Worm (Caenorhabditis elegans) whole organism, L1 larva: ENCODE measurements around the gene ZC416.2.

Experiments
- ama-1 ChIP-seq: fragments of 150-350 bp; optimal IDR thresholded peaks from 2 replicates; lab custom pipeline; 2014
- ceh-82 ChIP-seq, 3 experiments: fragments of 150-350 bp in 1 of 3; sonication (generic microtip) in 2 of 3; optimal IDR thresholded peaks; 2 replicates each; lab custom pipeline; 2014 to 2017; ENCODE audit warnings: missing biosample characterization in 3 of 3, missing genetic modification characterization in 3 of 3
- elt-3 ChIP-seq, 6 experiments: fragments of 150-350 bp in 1 of 6; sonication (generic microtip); optimal IDR thresholded peaks; 2 replicates each; lab custom pipeline; 2017 to 2018; ENCODE audit warnings: missing biosample characterization in 6 of 6, missing genetic modification characterization in 6 of 6, inconsistent platforms in 1 of 6
- fos-1 ChIP-seq: fragments of 150-350 bp; optimal IDR thresholded peaks from 2 replicates; lab custom pipeline; 2014; ENCODE audit warnings: missing biosample characterization, missing genetic modification characterization
- lin-15B ChIP-seq: fragments of 150-350 bp; sonication (generic microtip); optimal IDR thresholded peaks from 3 replicates; lab custom pipeline; 2014; ENCODE audit warnings: missing biosample characterization, missing genetic modification characterization
- nhr-11 ChIP-seq: fragments of 150-350 bp; optimal IDR thresholded peaks from 2 replicates; lab custom pipeline; 2014; ENCODE audit warnings: missing biosample characterization, missing genetic modification characterization
- nhr-12 ChIP-seq: sonication (generic microtip); optimal IDR thresholded peaks from 2 replicates; lab custom pipeline; 2017; ENCODE audit warnings: missing biosample characterization, missing genetic modification characterization
- nhr-237 ChIP-seq: fragments of 150-350 bp; optimal IDR thresholded peaks from 2 replicates; lab custom pipeline; 2014; ENCODE audit warnings: missing biosample characterization, missing genetic modification characterization
- pag-3 ChIP-seq: sonication (generic microtip); optimal IDR thresholded peaks from 2 replicates; lab custom pipeline; 2017; ENCODE audit warnings: missing genetic modification characterization, mild to moderate bottlenecking, missing compliant biosample characterization, antibody characterized with exemption, borderline replicate concordance; ENCODE audit not compliant: insufficient read depth
- snpc-4 ChIP-seq: fragments of 150-350 bp; optimal IDR thresholded peaks from 2 replicates; lab custom pipeline; 2014; ENCODE audit warnings: missing biosample characterization, missing genetic modification characterization
- unc-62 ChIP-seq: fragments of 150-350 bp; optimal IDR thresholded peaks from 2 replicates; lab custom pipeline; 2014; ENCODE audit warnings: missing biosample characterization, missing genetic modification reagents, missing genetic modification characterization
- zag-1 ChIP-seq: fragments of 150-350 bp; optimal IDR thresholded peaks from 2 replicates; lab custom pipeline; 2014; ENCODE audit warnings: missing biosample characterization, missing genetic modification characterization
- ztf-11 ChIP-seq, 2 experiments: sonication (generic microtip); optimal IDR thresholded peaks; 2 replicates each; lab custom pipeline; 2016 to 2017; ENCODE audit warnings: missing genetic modification characterization in 2 of 2, missing biosample characterization in 1 of 2, missing compliant biosample characterization in 1 of 2

- TF ChIP-seq nhr-237 (tag; lab: Kevin White, UChicago) (no peak), snpc-4 (tag; lab: Kevin White, UChicago) (no peak), nhr-12 (tag; lab: Kevin White, UChicago) (no peak), fos-1 (tag; lab: Kevin White, UChicago) (no peak), ceh-82 (tag; optimal IDR thresholded peaks at IDR 0.05; lab: Kevin White, UChicago) (no peak), ama-1 (lab: Kevin White, UChicago) (no peak), zag-1 (tag; lab: Kevin White, UChicago) (no peak), pag-3 (tag; lab: Kevin White, UChicago) (no peak), lin-15B (tag; lab: Kevin White, UChicago) (no peak), nhr-11 (tag; lab: Kevin White, UChicago) (no peak), elt-3 (tag; optimal IDR thresholded peaks at IDR 0.05; lab: Kevin White, UChicago) (no peak), ztf-11 (tag; optimal IDR thresholded peaks at IDR 0.05; lab: Kevin White, UChicago) (no peak), unc-62 (GFP tag; lab: Kevin White, UChicago) (no peak)
Observed at ce11 chrIV:3606285-3606834, 27.1 kb upstream of the ZC416.2 start, which contains the start of the genes Y37E11B.10 and kgb-2.
